Fruit fly (Drosophila melanogaster) S2 (cell line): Measurements from ENCODE around the gene ICA69.
A peak's percentile ranks its signal among the peaks of the same experiment; 100 is the strongest.

Experiments
- CG8478 ChIP-seq: fragments of >200 bp; optimal IDR thresholded peaks from 2 replicates; lab custom pipeline; 2018
- CTCF ChIP-seq, 2 experiments: fragments of >200 bp; optimal IDR thresholded peaks; 2 replicates each; lab custom pipeline; 2018

ICA69 gene

dm6 chr3L:21131427-21131826 is at the start of gene ICA69:
Gene ICA69 (plus strand): TSS chr3L:21131446.
- TF ChIP-seq CTCF (optimal IDR thresholded peaks at IDR 0.05; lab: Kevin White, UChicago) = no peak
- no peak for TF ChIP-seq CG8478 (lab: Kevin White, UChicago)

dm6 chr3L:21088889-21089288 is 42.4 kb upstream of the ICA69 start, which contains the start of gene CG33285:
Gene CG33285 (minus strand): TSS chr3L:21088989.
- TF ChIP-seq CTCF (optimal IDR thresholded peaks at IDR 0.05; lab: Kevin White, UChicago) (no peak), CG8478 (lab: Kevin White, UChicago) (no peak)

DNA sequence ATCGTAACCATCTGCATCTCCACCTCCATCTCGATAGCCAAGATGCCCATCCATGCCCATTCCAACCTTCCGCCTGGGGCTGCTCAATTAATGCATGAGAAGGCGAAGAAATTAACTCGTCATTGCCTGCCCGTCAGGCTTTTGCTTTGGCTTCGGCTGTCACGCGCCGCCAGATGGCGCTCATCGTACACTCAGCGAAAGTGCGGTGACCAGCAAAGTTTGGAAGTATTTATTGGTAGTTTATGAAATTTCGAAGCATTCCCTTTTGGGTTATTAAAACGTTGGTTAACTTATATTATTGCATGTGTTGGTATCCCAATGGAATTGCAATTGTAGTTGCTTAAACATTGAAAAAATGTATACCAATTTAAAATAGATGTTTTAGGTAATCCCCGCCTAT is 41.0 kb upstream of the ICA69 start:
- TF ChIP-seq CTCF (optimal IDR thresholded peaks at IDR 0.05; lab: Kevin White, UChicago) (peak; percentile 64 to 71), CG8478 (lab: Kevin White, UChicago) (no peak)

DNA sequence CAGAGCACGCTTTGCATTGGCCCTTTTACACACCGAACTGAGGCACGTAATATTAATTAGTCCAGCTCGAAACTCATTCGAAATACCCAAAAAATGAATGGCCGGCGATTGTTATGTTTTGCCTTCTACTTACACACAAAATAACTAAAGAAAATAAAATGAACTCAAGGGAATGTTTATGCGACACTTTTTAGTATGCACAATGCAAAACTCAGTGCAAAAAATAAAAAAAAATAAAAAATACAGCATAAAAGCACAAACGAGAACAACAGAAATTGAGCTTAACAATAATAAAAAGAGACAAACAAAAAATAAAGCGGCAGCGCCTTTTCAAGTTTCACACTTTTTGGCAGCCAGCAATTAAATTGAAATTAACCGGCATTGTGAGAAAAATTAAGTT is 33.9 kb upstream of the ICA69 start:
- TF ChIP-seq CTCF (optimal IDR thresholded peaks at IDR 0.05; lab: Kevin White, UChicago) (no peak), CG8478 (lab: Kevin White, UChicago) (no peak)

dm6 chr3L:21098602-21099001 is 32.6 kb upstream of the ICA69 start:
- TF ChIP-seq CTCF (optimal IDR thresholded peaks at IDR 0.05; lab: Kevin White, UChicago) (no peak), CG8478 (lab: Kevin White, UChicago) (no peak)

- TF ChIP-seq CG8478 (lab: Kevin White, UChicago) = no peak
Measured at dm6 chr3L:21099019-21099447, 32.2 kb upstream of the ICA69 start.

dm6 chr3L:21099908-21100307 is 31.3 kb upstream of the ICA69 start:
- TF ChIP-seq CTCF (optimal IDR thresholded peaks at IDR 0.05; lab: Kevin White, UChicago) = no peak
- no peak for TF ChIP-seq CG8478 (lab: Kevin White, UChicago)

DNA sequence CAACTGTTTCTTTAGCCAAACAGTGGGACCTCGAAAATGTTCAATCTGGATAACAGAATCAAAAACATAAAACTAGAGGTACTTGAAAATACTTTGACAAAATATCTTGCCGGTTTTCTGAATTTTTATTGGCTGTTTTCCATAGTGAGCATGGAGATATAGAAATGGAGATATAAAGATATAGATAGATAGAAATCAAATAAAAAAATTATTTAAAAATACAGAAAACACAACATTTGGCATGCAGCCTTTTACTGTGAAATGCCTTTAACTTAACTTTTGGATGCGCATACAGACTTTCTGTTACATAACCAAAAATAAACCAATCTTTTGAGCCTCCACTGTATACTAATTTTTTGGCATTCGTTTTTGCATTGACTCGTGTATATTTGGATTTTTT is 30.8 kb upstream of the ICA69 start:
- TF ChIP-seq CG8478 (lab: Kevin White, UChicago) = no peak
- no peak for TF ChIP-seq CTCF (optimal IDR thresholded peaks at IDR 0.05; lab: Kevin White, UChicago)

DNA sequence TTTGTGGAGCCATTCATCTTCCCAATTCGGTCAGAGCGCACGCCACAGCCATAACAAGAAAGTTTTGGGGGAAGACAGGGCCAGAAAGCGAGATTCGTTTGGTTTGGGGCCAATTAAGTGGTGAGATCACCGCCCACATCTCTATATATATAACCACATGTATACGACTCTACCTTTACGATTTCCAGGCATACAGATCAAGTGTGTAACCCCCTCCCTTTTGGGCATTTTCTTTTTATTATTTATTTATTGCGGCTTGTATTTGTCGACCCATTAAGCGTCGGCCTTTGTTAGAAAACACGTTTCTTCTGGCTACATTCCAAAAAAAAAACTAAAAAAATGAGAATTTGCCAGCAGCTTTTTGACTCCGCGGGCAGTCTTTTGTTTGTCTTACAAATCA is 29.9 kb upstream of the ICA69 start:
- no peak for TF ChIP-seq CTCF (optimal IDR thresholded peaks at IDR 0.05; lab: Kevin White, UChicago)
- TF ChIP-seq CG8478 (lab: Kevin White, UChicago) = no peak

- TF ChIP-seq CTCF (optimal IDR thresholded peaks at IDR 0.05; lab: Kevin White, UChicago) (no peak), CG8478 (lab: Kevin White, UChicago) (no peak)
Measured at dm6 chr3L:21104338-21105018, 26.8 kb upstream of the ICA69 start.

- TF ChIP-seq CTCF (optimal IDR thresholded peaks at IDR 0.05; lab: Kevin White, UChicago) (no peak), CG8478 (lab: Kevin White, UChicago) (no peak)
Measured at dm6 chr3L:21106883-21107282, 24.4 kb upstream of the ICA69 start.

DNA sequence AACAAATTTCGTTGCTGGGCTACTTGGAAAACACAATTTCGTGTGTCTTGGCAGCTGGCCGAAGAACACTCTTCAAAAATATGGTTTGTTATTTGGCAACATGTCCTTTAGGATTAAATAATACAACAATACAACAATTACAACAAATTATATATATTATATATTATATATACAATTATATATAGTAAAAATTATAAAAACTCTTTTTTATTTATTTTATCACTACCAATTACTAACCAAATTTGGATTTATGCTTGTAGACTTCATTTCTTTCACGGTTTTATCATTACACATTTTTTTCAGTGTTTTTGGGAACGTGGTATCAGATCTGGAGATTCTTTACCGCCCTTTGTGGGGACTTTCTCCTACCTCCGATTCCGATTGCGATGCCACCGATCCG is 22.8 kb upstream of the ICA69 start:
- TF ChIP-seq CG8478 (lab: Kevin White, UChicago) (no peak), CTCF (optimal IDR thresholded peaks at IDR 0.05; lab: Kevin White, UChicago) (no peak)

dm6 chr3L:21113061-21113460 is 18.2 kb upstream of the ICA69 start:
- TF ChIP-seq CG8478 (lab: Kevin White, UChicago) (no peak), CTCF (optimal IDR thresholded peaks at IDR 0.05; lab: Kevin White, UChicago) (no peak)

- TF ChIP-seq CG8478 (lab: Kevin White, UChicago) (no peak), CTCF (optimal IDR thresholded peaks at IDR 0.05; lab: Kevin White, UChicago) (no peak)
Measured at dm6 chr3L:21118602-21119001, 12.6 kb upstream of the ICA69 start.

dm6 chr3L:21121353-21121752 is 9.9 kb upstream of the ICA69 start, which contains the start of gene CG43938:
Gene CG43938 (plus strand): TSS chr3L:21121653.
- TF ChIP-seq CG8478 (lab: Kevin White, UChicago) (no peak), CTCF (optimal IDR thresholded peaks at IDR 0.05; lab: Kevin White, UChicago) (no peak)

DNA sequence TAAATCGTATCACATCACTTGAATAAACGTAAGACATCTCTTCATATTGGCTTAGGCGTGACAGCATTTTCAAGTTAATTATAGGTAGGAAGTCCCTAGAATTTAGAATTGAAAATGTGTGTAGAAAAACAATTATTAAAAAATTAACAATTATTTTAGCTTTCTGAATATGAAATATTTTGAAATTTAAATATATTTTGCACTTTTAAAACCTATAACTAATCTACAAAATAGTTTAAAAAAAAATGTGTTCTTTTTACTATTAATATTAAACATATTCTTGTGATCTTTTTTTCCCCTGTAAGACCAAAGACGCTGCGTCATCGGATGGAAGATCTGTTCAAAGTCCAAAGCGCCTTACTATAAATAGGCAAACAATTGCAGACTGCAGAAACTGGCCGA is 8.7 kb upstream of the ICA69 start:
- TF ChIP-seq CTCF (optimal IDR thresholded peaks at IDR 0.05; lab: Kevin White, UChicago) (no peak), CG8478 (lab: Kevin White, UChicago) (no peak)
